Fruit fly (Drosophila melanogaster) whole organism, wandering third instar larva: ENCODE data around the gene CG13369.

Source experiments
- CG32264 ChIP-seq: fragments of 200-800 bp; sonication (Bioruptor generic); optimal IDR thresholded peaks from 2 replicates; lab custom pipeline; 2016; ENCODE audit warnings: missing biosample characterization, missing genetic modification characterization
- CG9705 ChIP-seq: fragments of 200-800 bp; sonication (Bioruptor generic); optimal IDR thresholded peaks from 2 replicates; lab custom pipeline; 2018; ENCODE audit warnings: missing biosample characterization, mild to moderate bottlenecking, missing genetic modification characterization
- CrebA ChIP-seq: fragments of 200-800 bp; sonication (Bioruptor generic); optimal IDR thresholded peaks from 2 replicates; lab custom pipeline; 2016; ENCODE audit warnings: missing biosample characterization, mild to moderate bottlenecking, missing genetic modification characterization, borderline replicate concordance
- Dfd ChIP-seq: fragments of >200 bp; optimal IDR thresholded peaks from 2 replicates; lab custom pipeline; 2017; ENCODE audit warnings: missing biosample characterization, missing genetic modification characterization
- GATAd ChIP-seq: sonication (Bioruptor generic); optimal IDR thresholded peaks from 2 replicates; lab custom pipeline; 2016; ENCODE audit warnings: missing biosample characterization, missing genetic modification characterization
- HLH106 ChIP-seq: fragments of 200-800 bp; optimal IDR thresholded peaks from 3 replicates; lab custom pipeline; 2019; ENCODE audit warnings: missing biosample characterization, mild to moderate bottlenecking, missing genetic modification characterization, moderate library complexity
- Hnf4 ChIP-seq: fragments of 200-800 bp; sonication (Bioruptor generic); optimal IDR thresholded peaks from 2 replicates; lab custom pipeline; 2016; ENCODE audit warnings: missing biosample characterization, mild to moderate bottlenecking, missing genetic modification characterization
- Hr78 ChIP-seq: fragments of >200 bp; optimal IDR thresholded peaks from 2 replicates; lab custom pipeline; 2017; ENCODE audit warnings: missing biosample characterization, missing genetic modification characterization
- Hr83 ChIP-seq: fragments of 200-300 bp; sonication (Bioruptor generic); optimal IDR thresholded peaks from 2 replicates; lab custom pipeline; 2016; ENCODE audit warnings: missing biosample characterization, mild to moderate bottlenecking, missing genetic modification characterization, moderate library complexity; ENCODE audit not compliant: poor library complexity, severe bottlenecking
- Jra ChIP-seq: sonication (Bioruptor generic); optimal IDR thresholded peaks from 2 replicates; lab custom pipeline; 2016; ENCODE audit warnings: missing biosample characterization, missing genetic modification characterization
- Mio ChIP-seq: sonication (Bioruptor generic); optimal IDR thresholded peaks from 2 replicates; lab custom pipeline; 2016; ENCODE audit warnings: missing biosample characterization, missing genetic modification characterization
- Myc ChIP-seq: fragments of >200 bp; optimal IDR thresholded peaks from 2 replicates; lab custom pipeline; 2017
- N ChIP-seq: fragments of >200 bp; optimal IDR thresholded peaks from 2 replicates; lab custom pipeline; 2018; ENCODE audit warnings: missing biosample characterization, missing external identifiers, missing genetic modification characterization
- OdsH ChIP-seq: fragments of 200-800 bp; sonication (Bioruptor generic); optimal IDR thresholded peaks from 2 replicates; lab custom pipeline; 2016; ENCODE audit warnings: missing biosample characterization, mild to moderate bottlenecking, missing genetic modification characterization
- Rel ChIP-seq, 2 experiments: fragments of 200-800 bp; sonication (Bioruptor generic) in 1 of 2; optimal IDR thresholded peaks; 2 replicates in 1 of 2; 3 replicates in 1 of 2; lab custom pipeline; 2016 to 2019; ENCODE audit warnings: mild to moderate bottlenecking in 2 of 2, missing biosample characterization in 2 of 2, missing genetic modification characterization in 2 of 2, moderate library complexity in 1 of 2
- Sp1 ChIP-seq: fragments of 200-800 bp; sonication (Bioruptor generic); optimal IDR thresholded peaks from 3 replicates; lab custom pipeline; 2019; ENCODE audit warnings: missing biosample characterization, mild to moderate bottlenecking, missing genetic modification characterization, moderate library complexity
- br ChIP-seq: fragments of 200-800 bp; sonication (Bioruptor generic); optimal IDR thresholded peaks from 2 replicates; lab custom pipeline; 2016; ENCODE audit warnings: missing biosample characterization, missing genetic modification characterization
- brk ChIP-seq: fragments of 200-800 bp; sonication (Bioruptor generic); optimal IDR thresholded peaks from 2 replicates; lab custom pipeline; 2016; ENCODE audit warnings: missing biosample characterization, mild to moderate bottlenecking, missing genetic modification characterization
- dl ChIP-seq, 2 experiments: fragments of 175-275, 200-275 bp in 1 of 2; fragments of 200-275 bp in 1 of 2; sonication (Bioruptor generic); optimal IDR thresholded peaks; lab custom pipeline; 2018; ENCODE audit warnings: mild to moderate bottlenecking in 2 of 2, missing biosample characterization in 2 of 2, missing genetic modification characterization in 2 of 2, moderate library complexity in 2 of 2; ENCODE audit not compliant: partially characterized antibody in 2 of 2, insufficient read depth in 1 of 2
- dmrt93B ChIP-seq: fragments of 200-800 bp; sonication (Bioruptor generic); optimal IDR thresholded peaks from 2 replicates; lab custom pipeline; 2018; ENCODE audit warnings: missing biosample characterization, mild to moderate bottlenecking, missing genetic modification characterization
- dsf ChIP-seq: sonication (Bioruptor generic); optimal IDR thresholded peaks from 2 replicates; lab custom pipeline; 2016; ENCODE audit warnings: missing biosample characterization, missing genetic modification characterization, borderline replicate concordance
- ey ChIP-seq: fragments of 200-800 bp; sonication (Bioruptor generic); optimal IDR thresholded peaks from 2 replicates; lab custom pipeline; 2016; ENCODE audit warnings: missing biosample characterization, missing genetic modification characterization
- foxo ChIP-seq, 2 experiments: fragments of 200-800 bp; sonication (Bioruptor generic); optimal IDR thresholded peaks; 2 replicates in 1 of 2; 3 replicates in 1 of 2; lab custom pipeline; 2016 to 2017; ENCODE audit warnings: missing biosample characterization in 2 of 2, missing genetic modification characterization in 2 of 2
- fru ChIP-seq: fragments of 200-800 bp; sonication (Bioruptor generic); optimal IDR thresholded peaks from 3 replicates; lab custom pipeline; 2016; ENCODE audit warnings: missing biosample characterization, mild to moderate bottlenecking, missing genetic modification characterization
- h ChIP-seq: fragments of 200-800 bp; sonication (Bioruptor generic); optimal IDR thresholded peaks from 3 replicates; lab custom pipeline; 2016; ENCODE audit warnings: missing biosample characterization, mild to moderate bottlenecking, missing genetic modification characterization
- lola ChIP-seq: fragments of >200 bp; optimal IDR thresholded peaks from 2 replicates; lab custom pipeline; 2017; ENCODE audit warnings: missing biosample characterization, missing genetic modification characterization
- pan ChIP-seq: fragments of >200 bp; optimal IDR thresholded peaks from 2 replicates; lab custom pipeline; 2017
- psq ChIP-seq: fragments of 200-800 bp; sonication (Bioruptor generic); optimal IDR thresholded peaks from 3 replicates; lab custom pipeline; 2017; ENCODE audit warnings: missing biosample characterization, mild to moderate bottlenecking, missing genetic modification characterization, moderate library complexity
- rgr ChIP-seq: fragments of 200-800 bp; sonication (Bioruptor generic); optimal IDR thresholded peaks from 3 replicates; lab custom pipeline; 2016; ENCODE audit warnings: missing biosample characterization, mild to moderate bottlenecking, missing genetic modification characterization
- sage ChIP-seq: fragments of 200-800 bp; sonication (Bioruptor generic); optimal IDR thresholded peaks from 2 replicates; lab custom pipeline; 2016; ENCODE audit warnings: missing biosample characterization, mild to moderate bottlenecking, missing genetic modification characterization
- usp ChIP-seq: fragments of >200 bp; optimal IDR thresholded peaks from 2 replicates; lab custom pipeline; 2017; ENCODE audit warnings: missing biosample characterization, missing genetic modification characterization
- woc ChIP-seq: sonication (Bioruptor generic); optimal IDR thresholded peaks from 2 replicates; lab custom pipeline; 2016; ENCODE audit warnings: missing biosample characterization, mild to moderate bottlenecking, missing genetic modification characterization

Gene CG13369

DNA sequence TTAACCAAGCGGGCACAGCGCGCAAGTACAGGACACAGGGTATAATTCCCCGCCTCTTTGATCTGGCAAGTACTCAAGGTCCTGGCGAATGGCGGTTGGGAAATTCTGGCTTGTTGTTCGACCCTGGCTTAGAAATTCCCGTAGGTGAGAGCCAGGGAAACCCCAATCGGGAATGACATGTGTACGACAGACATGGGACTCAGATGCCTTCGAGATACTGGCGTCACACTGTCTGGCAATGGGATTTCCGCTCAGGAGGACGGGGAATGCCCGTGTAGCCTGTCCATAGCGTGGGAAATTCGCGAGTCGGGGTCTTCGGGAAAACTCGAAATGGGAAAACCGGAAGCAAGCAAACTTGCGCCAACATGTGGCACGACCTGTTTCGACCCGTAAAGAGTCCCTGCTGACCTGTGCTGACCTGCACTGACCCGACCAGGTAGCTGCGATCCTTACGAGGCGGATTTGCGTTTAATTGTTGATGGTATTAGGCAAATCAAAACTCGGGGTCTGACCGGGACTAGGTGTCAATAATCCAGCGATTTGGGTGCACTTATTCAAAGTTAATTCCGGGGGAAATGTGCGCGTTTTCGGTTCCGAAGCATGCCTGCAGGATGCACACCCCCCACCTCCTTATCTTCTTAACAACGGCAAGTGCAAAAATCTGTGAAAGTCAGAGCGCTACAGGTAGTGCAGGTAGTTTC lies 30.5 kb upstream of the CG13369 start:
- TF ChIP-seq brk, result no peak

DNA sequence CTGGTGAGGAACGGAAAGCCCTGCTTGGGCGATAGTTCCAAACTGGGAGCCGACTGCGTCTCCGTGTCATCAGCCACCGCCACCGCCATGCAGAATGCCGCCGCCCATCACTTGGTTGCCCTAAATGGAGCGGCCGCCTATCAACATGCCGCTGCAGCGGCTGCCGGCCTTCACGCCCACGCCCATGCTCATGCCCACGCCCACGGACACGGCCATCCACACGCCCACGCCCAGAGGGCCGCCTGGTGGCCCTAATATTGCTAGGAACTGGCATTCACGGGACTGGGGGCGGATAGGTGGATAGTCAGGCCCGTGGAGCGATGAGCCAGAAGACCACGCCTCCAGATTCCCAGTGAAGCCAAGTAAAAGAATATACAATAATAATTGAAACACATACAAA lies 26.2 kb upstream of the CG13369 start:
- TF ChIP-seq Hr78 (GFP tag; lab: Kevin White, UChicago), result no peak
- TF ChIP-seq Dfd (GFP tag; lab: Kevin White, UChicago), result no peak
- TF ChIP-seq CG32264 (GFP tag; lab: Kevin White, UChicago), result no peak
- no peak for TF ChIP-seq CrebA (GFP tag; lab: Kevin White, UChicago)
- TF ChIP-seq h (GFP tag; lab: Kevin White, UChicago), result no peak
- no peak for TF ChIP-seq OdsH (GFP tag; lab: Kevin White, UChicago)

DNA sequence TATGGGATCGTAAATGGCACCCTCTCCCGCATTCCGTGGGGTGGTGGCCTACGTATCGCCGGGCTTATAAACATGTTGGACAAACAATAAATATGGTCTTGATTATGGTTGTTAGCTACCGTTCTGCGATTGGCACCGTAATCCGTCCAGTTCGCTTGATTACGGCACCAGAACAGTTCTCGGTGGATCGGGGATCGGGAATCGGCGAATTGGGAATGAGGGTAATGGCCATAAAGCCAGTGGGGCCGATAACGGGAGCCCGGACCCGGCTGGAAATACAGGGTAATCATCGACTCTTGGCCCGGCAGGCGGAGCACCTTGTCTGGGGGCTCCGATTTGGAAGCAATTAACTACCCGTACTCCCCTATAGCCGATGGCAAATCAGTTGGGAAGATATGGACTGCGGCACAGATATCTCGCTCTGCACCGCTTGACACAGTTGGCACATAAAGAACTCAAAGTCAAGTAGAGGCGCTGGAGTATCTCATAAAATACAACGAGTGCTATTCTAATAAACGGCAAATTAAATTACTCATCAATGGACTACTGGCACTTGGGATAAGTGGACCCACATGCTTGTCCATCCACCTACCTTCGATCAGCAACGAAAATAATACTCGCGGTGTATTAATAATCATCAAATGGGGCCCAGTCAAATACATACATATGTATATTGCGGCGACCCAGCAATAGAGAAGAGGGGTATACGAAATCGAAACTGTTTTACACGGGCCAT lies 24.8 kb upstream of the CG13369 start:
- no peak for TF ChIP-seq lola (GFP tag; lab: Kevin White, UChicago)
- TF ChIP-seq HLH106 (tag; lab: Kevin White, UChicago), result no peak
- peak; percentile 12 for TF ChIP-seq rgr (GFP tag; lab: Kevin White, UChicago)
- TF ChIP-seq foxo (GFP tag; optimal IDR thresholded peaks at IDR 0.05; lab: Kevin White, UChicago), result no peak

DNA sequence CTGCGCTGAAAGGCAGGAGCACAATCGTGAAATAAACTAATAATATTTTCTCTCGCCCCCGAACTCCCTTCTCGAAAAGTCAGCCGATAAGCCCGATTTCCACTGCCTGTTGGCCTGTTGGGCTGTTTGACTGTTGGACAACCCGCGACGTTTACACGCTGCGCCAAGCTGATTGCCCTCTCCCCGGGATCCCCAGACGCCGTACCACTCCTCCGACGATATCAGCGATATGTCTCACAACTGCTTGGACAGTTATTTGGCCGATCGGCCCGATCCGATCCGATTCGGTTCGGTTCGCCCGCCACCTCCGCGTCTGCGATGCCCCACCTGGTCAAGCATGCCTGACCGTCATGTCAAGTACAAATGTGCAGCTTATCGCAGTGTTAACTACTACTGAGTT lies 23.5 kb upstream of the CG13369 start:
- TF ChIP-seq woc, result no peak
- TF ChIP-seq Jra (GFP tag; lab: Kevin White, UChicago), result peak; percentile 18
- peak; percentile 21 for TF ChIP-seq h (GFP tag; lab: Kevin White, UChicago)
- no peak for TF ChIP-seq Myc
- no peak for TF ChIP-seq Rel (GFP tag; optimal IDR thresholded peaks at IDR 0.05; lab: Kevin White, UChicago)
- peak; percentile 22 for TF ChIP-seq Rel (tag; optimal IDR thresholded peaks at IDR 0.05; lab: Kevin White, UChicago)
- TF ChIP-seq Hnf4 (GFP tag; lab: Kevin White, UChicago), result peak; percentile 21
- peak; percentile 14 for TF ChIP-seq fru (GFP tag; lab: Kevin White, UChicago)
- TF ChIP-seq, all 38 proteins: peak for 5

DNA sequence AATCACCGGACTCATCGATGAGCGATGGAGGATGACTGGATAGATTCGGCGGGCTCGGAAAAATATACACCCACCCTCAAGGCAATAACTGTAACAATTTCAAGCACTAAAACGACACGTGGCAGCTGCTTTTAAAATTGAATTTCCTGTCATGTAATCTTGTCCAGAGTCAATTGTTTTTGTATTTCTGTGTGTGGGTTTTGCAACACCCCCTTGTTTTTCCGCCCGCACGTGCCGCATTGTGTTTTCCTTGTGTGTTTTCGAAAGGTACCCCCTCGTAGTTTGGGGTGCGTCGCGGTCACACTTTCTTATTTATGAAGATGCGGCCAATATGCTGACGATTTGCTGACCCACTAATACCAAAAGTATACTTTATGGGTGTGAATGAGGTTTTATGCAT lies 21.3 kb upstream of the CG13369 start:
- no peak for TF ChIP-seq Mio (GFP tag; lab: Kevin White, UChicago)
- no peak for TF ChIP-seq pan (lab: Kevin White, UChicago)
- TF ChIP-seq fru (GFP tag; lab: Kevin White, UChicago), result no peak
- TF ChIP-seq dsf (GFP tag; lab: Kevin White, UChicago), result no peak
- TF ChIP-seq N, result no peak
- no peak for TF ChIP-seq OdsH (GFP tag; lab: Kevin White, UChicago)
- TF ChIP-seq CG32264 (GFP tag; lab: Kevin White, UChicago), result no peak
- TF ChIP-seq dl (GFP tag; optimal IDR thresholded peaks at IDR 0.05; lab: Kevin White, UChicago; ENCODE audit: insufficient read depth in 1 of 2, partially characterized antibody in 2 of 2), result no peak
- TF ChIP-seq dmrt93B (GFP tag; lab: Kevin White, UChicago), result no peak

DNA sequence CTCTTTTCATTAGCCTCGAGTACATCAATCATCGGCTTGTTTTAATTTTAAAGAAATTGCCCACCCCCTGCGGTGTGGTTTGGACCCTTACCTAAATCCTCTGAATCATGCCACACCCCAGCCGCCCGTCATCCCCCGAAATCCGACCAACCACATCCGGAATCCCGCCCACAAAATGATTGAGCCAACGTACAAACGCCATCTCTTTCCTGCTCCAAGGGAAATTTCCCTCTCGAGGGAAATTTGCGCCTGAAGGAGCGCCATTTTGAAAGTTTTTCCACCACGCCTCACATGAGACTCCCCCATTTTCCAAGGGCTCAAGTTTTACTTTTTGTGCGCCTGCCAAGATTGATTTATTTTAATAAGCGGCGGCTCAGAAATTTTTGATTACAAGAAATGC lies 13.2 kb upstream of the CG13369 start:
- TF ChIP-seq psq (GFP tag; lab: Kevin White, UChicago) (no peak), CG9705 (GFP tag; lab: Kevin White, UChicago) (no peak), woc (no peak)

DNA sequence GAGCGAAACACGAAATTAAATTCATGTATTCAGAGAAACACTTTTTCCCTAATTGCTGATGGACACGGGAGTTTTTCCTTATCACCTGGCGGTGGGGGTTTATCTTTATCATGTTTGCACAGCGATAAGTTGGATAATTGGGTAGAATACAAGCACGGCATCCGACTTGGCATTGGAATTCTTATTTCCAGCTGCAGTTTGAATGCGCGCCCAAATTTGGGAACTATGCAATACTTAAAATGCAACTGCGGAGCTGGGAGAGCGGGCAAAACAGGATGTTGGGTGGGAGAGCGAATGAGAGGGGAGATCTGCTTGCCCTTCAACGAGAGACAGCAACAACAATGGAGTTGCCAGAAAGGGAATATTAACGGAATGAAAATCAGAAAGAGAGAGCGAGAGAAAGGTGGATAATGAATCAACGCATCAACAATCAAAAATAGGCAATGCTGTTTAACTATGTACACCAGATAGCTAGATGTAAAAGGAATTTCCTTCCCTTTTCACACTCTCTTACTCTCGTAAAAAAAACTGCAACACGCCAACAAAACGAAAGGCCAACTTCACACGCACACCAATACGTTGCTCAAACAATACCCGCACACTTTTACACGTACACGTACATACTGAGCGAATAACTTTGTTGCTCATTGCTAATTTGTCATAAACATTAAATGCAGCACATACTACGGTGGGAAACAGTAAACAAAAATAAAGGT lies 6.3 kb upstream of the CG13369 start:
- peak; percentile 23 for TF ChIP-seq Jra (GFP tag; lab: Kevin White, UChicago)
- peak; percentile 3 for TF ChIP-seq N
- no peak for TF ChIP-seq sage (GFP tag; lab: Kevin White, UChicago)
- no peak for TF ChIP-seq Hr83 (GFP tag; lab: Kevin White, UChicago)
- no peak for TF ChIP-seq woc
- TF ChIP-seq OdsH (GFP tag; lab: Kevin White, UChicago), result peak; percentile 2
- TF ChIP-seq usp (GFP tag; lab: Kevin White, UChicago), result no peak
- TF ChIP-seq GATAd, result no peak
- TF ChIP-seq Hr78 (GFP tag; lab: Kevin White, UChicago), result no peak
- no peak for TF ChIP-seq CG9705 (GFP tag; lab: Kevin White, UChicago)
- TF ChIP-seq psq (GFP tag; lab: Kevin White, UChicago), result no peak
- no peak for TF ChIP-seq h (GFP tag; lab: Kevin White, UChicago)
- peak; percentile 10 for TF ChIP-seq fru (GFP tag; lab: Kevin White, UChicago)
- TF ChIP-seq br, result peak; percentile 34
- no peak for TF ChIP-seq ey (GFP tag; lab: Kevin White, UChicago)
- TF ChIP-seq Rel (GFP tag; optimal IDR thresholded peaks at IDR 0.05; lab: Kevin White, UChicago), result no peak
- TF ChIP-seq Rel (tag; optimal IDR thresholded peaks at IDR 0.05; lab: Kevin White, UChicago), result peak; percentile 81
- TF ChIP-seq Sp1 (GFP tag; lab: Kevin White, UChicago), result no peak
- TF ChIP-seq Hnf4 (GFP tag; lab: Kevin White, UChicago), result no peak
- TF ChIP-seq rgr (GFP tag; lab: Kevin White, UChicago), result no peak
- no peak for TF ChIP-seq Myc
